Fruit fly (Drosophila melanogaster) whole organism, prepupa: Measurements from ENCODE around the gene CG31465.

Experiments used
- Blimp-1 ChIP-seq: fragments of 200-800 bp; sonication (Bioruptor generic); optimal IDR thresholded peaks from 3 replicates; lab custom pipeline; 2017; ENCODE audit warnings: missing biosample characterization, missing genetic modification characterization, mild to moderate bottlenecking, moderate library complexity, missing genetic modification reagents
- CG10631 ChIP-seq: fragments of 200-800 bp; sonication (Bioruptor generic); optimal IDR thresholded peaks from 2 replicates; lab custom pipeline; 2016; ENCODE audit warnings: missing biosample characterization, missing genetic modification characterization
- CG11762 ChIP-seq: fragments of 200-800 bp; sonication (Bioruptor generic); optimal IDR thresholded peaks from 3 replicates; lab custom pipeline; 2016; ENCODE audit warnings: missing biosample characterization, missing genetic modification characterization; ENCODE audit not compliant: insufficient read depth
- CG11902 ChIP-seq: fragments of 200-800 bp; sonication (Bioruptor generic); optimal IDR thresholded peaks from 3 replicates; lab custom pipeline; 2016; ENCODE audit warnings: missing biosample characterization, missing genetic modification characterization
- CG15336 ChIP-seq: fragments of 200-800 bp; sonication (Bioruptor generic); IDR thresholded peaks from 2 replicates; pipeline ENCODE4 v1.3.6; 2022; ENCODE audit warnings: missing biosample characterization, missing genetic modification characterization
- CG1621 ChIP-seq: fragments of 200-800 bp; sonication (Bioruptor generic); optimal IDR thresholded peaks from 3 replicates; lab custom pipeline; 2018; ENCODE audit warnings: missing biosample characterization, mild to moderate bottlenecking, missing genetic modification characterization
- CG16779 ChIP-seq: fragments of 200-800 bp; sonication (Bioruptor generic); optimal IDR thresholded peaks from 3 replicates; lab custom pipeline; 2017; ENCODE audit warnings: missing biosample characterization, mild to moderate bottlenecking, missing genetic modification characterization
- CG3032 ChIP-seq: fragments of 200-800 bp; optimal IDR thresholded peaks from 2 replicates; lab custom pipeline; 2019; ENCODE audit warnings: missing biosample characterization, mild to moderate bottlenecking, missing genetic modification characterization, moderate library complexity
- CG31627 ChIP-seq: fragments of 200-800 bp; sonication (Bioruptor generic); optimal IDR thresholded peaks from 3 replicates; lab custom pipeline; 2016; ENCODE audit warnings: missing biosample characterization, missing genetic modification characterization
- CG6792 ChIP-seq: fragments of 200-800 bp; sonication (Bioruptor generic); optimal IDR thresholded peaks from 3 replicates; lab custom pipeline; 2016; ENCODE audit warnings: missing biosample characterization, missing genetic modification characterization
- CG6808 ChIP-seq: fragments of 200-800 bp; sonication (Bioruptor generic); optimal IDR thresholded peaks from 3 replicates; lab custom pipeline; 2017; ENCODE audit warnings: missing biosample characterization, missing genetic modification characterization, mild to moderate bottlenecking, moderate library complexity, missing genetic modification reagents
- CG6854 ChIP-seq: fragments of 200-800 bp; sonication (Bioruptor generic); optimal IDR thresholded peaks from 2 replicates; lab custom pipeline; 2017; ENCODE audit warnings: missing biosample characterization, mild to moderate bottlenecking, missing genetic modification characterization
- CG7368 ChIP-seq: fragments of 200-800 bp; sonication (Bioruptor generic); optimal IDR thresholded peaks from 3 replicates; lab custom pipeline; 2016; ENCODE audit warnings: missing biosample characterization, missing genetic modification characterization
- CG8119 ChIP-seq: fragments of 200-800 bp; sonication (Bioruptor generic); IDR thresholded peaks from 3 replicates; pipeline ENCODE4 v1.3.6; 2022; ENCODE audit warnings: missing biosample characterization, missing genetic modification characterization
- CG8319 ChIP-seq: fragments of 200-800 bp; sonication (Bioruptor generic); optimal IDR thresholded peaks from 3 replicates; lab custom pipeline; 2016; ENCODE audit warnings: missing biosample characterization, missing genetic modification characterization
- CG8632 ChIP-seq: fragments of 200-800 bp; sonication (Bioruptor generic); optimal IDR thresholded peaks from 3 replicates; lab custom pipeline; 2016; ENCODE audit warnings: missing biosample characterization, missing genetic modification characterization
- CG9139 ChIP-seq: fragments of 200-800 bp; sonication (Bioruptor generic); optimal IDR thresholded peaks from 3 replicates; lab custom pipeline; 2017; ENCODE audit warnings: missing biosample characterization, mild to moderate bottlenecking, missing genetic modification characterization
- Eip75B ChIP-seq: fragments of 200-800 bp; sonication (Bioruptor generic); optimal IDR thresholded peaks from 3 replicates; lab custom pipeline; 2016; ENCODE audit warnings: missing biosample characterization, missing genetic modification characterization
- Eip78C ChIP-seq: fragments of 200-800 bp; sonication (Bioruptor generic); peaks from one replicate; lab custom pipeline; 2016; ENCODE audit warnings: missing biosample characterization, missing genetic modification characterization
- Ets21C ChIP-seq: fragments of 200-800 bp; sonication (Bioruptor generic); optimal IDR thresholded peaks from 3 replicates; lab custom pipeline; 2016; ENCODE audit warnings: missing biosample characterization, missing genetic modification characterization
- Ets96B ChIP-seq: fragments of 200-800 bp; optimal IDR thresholded peaks from 2 replicates; lab custom pipeline; 2019; ENCODE audit warnings: missing biosample characterization, mild to moderate bottlenecking, missing genetic modification characterization, moderate library complexity
- Gug ChIP-seq: fragments of 200-800 bp; sonication (Bioruptor generic); IDR thresholded peaks from 2 replicates; pipeline ENCODE4 v1.3.6; 2022; ENCODE audit warnings: missing biosample characterization, missing genetic modification characterization
- Hr38 ChIP-seq: sonication (Bioruptor generic); optimal IDR thresholded peaks from 2 replicates; lab custom pipeline; 2016; ENCODE audit warnings: missing biosample characterization, missing genetic modification characterization
- Hr39 ChIP-seq: fragments of 200-800 bp; sonication (Bioruptor generic); optimal IDR thresholded peaks from 2 replicates; lab custom pipeline; 2016; ENCODE audit warnings: missing biosample characterization, missing genetic modification characterization
- Hr4 ChIP-seq: fragments of 200-800 bp; sonication (Bioruptor generic); optimal IDR thresholded peaks from 3 replicates; lab custom pipeline; 2016; ENCODE audit warnings: missing biosample characterization, missing genetic modification characterization
- Lpt ChIP-seq: fragments of 200-800 bp; sonication (Bioruptor generic); optimal IDR thresholded peaks from 3 replicates; lab custom pipeline; 2016; ENCODE audit warnings: missing biosample characterization, missing genetic modification characterization
- OdsH ChIP-seq: fragments of 200-800 bp; sonication (Bioruptor generic); optimal IDR thresholded peaks from 3 replicates; lab custom pipeline; 2016; ENCODE audit warnings: missing biosample characterization, missing genetic modification characterization
- Smox ChIP-seq: fragments of 200-800 bp; sonication (Bioruptor generic); optimal IDR thresholded peaks from 3 replicates; lab custom pipeline; 2016; ENCODE audit warnings: missing biosample characterization, missing genetic modification characterization
- Sox102F ChIP-seq: fragments of 200-800 bp; sonication (Bioruptor generic); optimal IDR thresholded peaks from 2 replicates; lab custom pipeline; 2016; ENCODE audit warnings: missing biosample characterization, mild to moderate bottlenecking, missing genetic modification characterization
- Sox14 ChIP-seq: fragments of 200-800 bp; sonication (Bioruptor generic); optimal IDR thresholded peaks from 3 replicates; lab custom pipeline; 2016; ENCODE audit warnings: missing biosample characterization, missing genetic modification characterization
- Sox15 ChIP-seq: fragments of 200-800 bp; sonication (Bioruptor generic); optimal IDR thresholded peaks from 3 replicates; lab custom pipeline; 2016; ENCODE audit warnings: missing biosample characterization, missing genetic modification characterization
- acj6 ChIP-seq: fragments of 200-800 bp; sonication (Bioruptor generic); optimal IDR thresholded peaks from 3 replicates; lab custom pipeline; 2016; ENCODE audit warnings: missing biosample characterization, missing genetic modification characterization
- cyc ChIP-seq: fragments of 200-800 bp; sonication (Bioruptor generic); optimal IDR thresholded peaks from 3 replicates; lab custom pipeline; 2016; ENCODE audit warnings: missing biosample characterization, missing genetic modification characterization
- dac ChIP-seq: fragments of 200-800 bp; sonication (Bioruptor generic); optimal IDR thresholded peaks from 2 replicates; lab custom pipeline; 2017; ENCODE audit warnings: missing biosample characterization, mild to moderate bottlenecking, missing genetic modification characterization
- dsx ChIP-seq: fragments of 200-800 bp; optimal IDR thresholded peaks from 3 replicates; lab custom pipeline; 2019; ENCODE audit warnings: missing biosample characterization, mild to moderate bottlenecking, missing genetic modification characterization, moderate library complexity; ENCODE audit not compliant: poor library complexity, severe bottlenecking
- eg ChIP-seq: fragments of 200-800 bp; sonication (Bioruptor generic); IDR thresholded peaks from 3 replicates; pipeline ENCODE4 v1.3.6; 2022; ENCODE audit warnings: missing biosample characterization, missing genetic modification characterization
- esn ChIP-seq: fragments of 200-800 bp; sonication (Bioruptor generic); optimal IDR thresholded peaks from 2 replicates; lab custom pipeline; 2016; ENCODE audit warnings: missing biosample characterization, mild to moderate bottlenecking, missing genetic modification characterization, moderate library complexity
- fd85E ChIP-seq: fragments of 200-800 bp; sonication (Bioruptor generic); optimal IDR thresholded peaks from 3 replicates; lab custom pipeline; 2016; ENCODE audit warnings: missing biosample characterization, missing genetic modification characterization
- fkh ChIP-seq: fragments of 200-800 bp; sonication (Bioruptor generic); optimal IDR thresholded peaks from 3 replicates; lab custom pipeline; 2017; ENCODE audit warnings: missing biosample characterization, mild to moderate bottlenecking, missing genetic modification characterization, moderate library complexity
- lz ChIP-seq: fragments of 200-800 bp; sonication (Bioruptor generic); optimal IDR thresholded peaks from 3 replicates; lab custom pipeline; 2016; ENCODE audit warnings: missing biosample characterization, missing genetic modification characterization
- net ChIP-seq: fragments of 200-800 bp; sonication (Bioruptor generic); optimal IDR thresholded peaks from 3 replicates; lab custom pipeline; 2016; ENCODE audit warnings: missing biosample characterization, missing genetic modification characterization
- salr ChIP-seq, 2 experiments: fragments of 200-800 bp; sonication (Bioruptor generic); optimal IDR thresholded peaks; 3 replicates each; lab custom pipeline; 2016 to 2018; ENCODE audit warnings: missing biosample characterization in 2 of 2, missing genetic modification characterization in 2 of 2, mild to moderate bottlenecking in 1 of 2
- ss ChIP-seq, 2 experiments: fragments of 200-800 bp; sonication (Bioruptor generic); optimal IDR thresholded peaks; 2 replicates in 1 of 2; 3 replicates in 1 of 2; lab custom pipeline; 2017 to 2018; ENCODE audit warnings: mild to moderate bottlenecking in 2 of 2, missing biosample characterization in 2 of 2, missing genetic modification characterization in 2 of 2, moderate library complexity in 1 of 2
- topi ChIP-seq: fragments of 200-800 bp; sonication (Bioruptor generic); optimal IDR thresholded peaks from 3 replicates; lab custom pipeline; 2016; ENCODE audit warnings: missing biosample characterization, missing genetic modification characterization
- vri ChIP-seq: fragments of 200-800 bp; sonication (Bioruptor generic); optimal IDR thresholded peaks from 3 replicates; lab custom pipeline; 2016; ENCODE audit warnings: missing biosample characterization, mild to moderate bottlenecking, missing genetic modification characterization

The CG31465 gene

dm6 chr3R:21897565-21897964 is 17.0 kb downstream of the CG31465 start (continued):
- TF ChIP-seq CG8119 (GFP tag; lab: Robert Waterston, UW) (peak; percentile 97), lz (GFP tag; lab: Kevin White, UChicago) (peak; percentile 90), fkh (GFP tag; lab: Kevin White, UChicago) (no peak), Hr39 (GFP tag; lab: Kevin White, UChicago) (peak; percentile 87), CG11902 (GFP tag; lab: Kevin White, UChicago) (peak; percentile 81), CG6808 (GFP tag; lab: Kevin White, UChicago) (peak; percentile 96), OdsH (GFP tag; lab: Kevin White, UChicago) (peak; percentile 95), topi (GFP tag; lab: Kevin White, UChicago) (peak; percentile 88), CG31627 (GFP tag; lab: Kevin White, UChicago) (peak; percentile 87), salr (GFP tag; optimal IDR thresholded peaks at IDR 0.05; lab: Kevin White, UChicago) (peak; percentile 93), Sox15 (GFP tag; lab: Kevin White, UChicago) (peak; percentile 81), Eip78C (peak; percentile 98), esn (peak; percentile 91), Hr4 (GFP tag; lab: Kevin White, UChicago) (peak; percentile 94), CG16779 (tag; lab: Kevin White, UChicago) (peak; percentile 90), CG11762 (GFP tag; lab: Kevin White, UChicago) (peak; percentile 90), CG6792 (peak; percentile 93), dac (GFP tag; lab: Kevin White, UChicago) (peak; percentile 90), Gug (GFP tag; lab: Robert Waterston, UW) (peak; percentile 94), CG7368 (GFP tag; lab: Kevin White, UChicago) (peak; percentile 88), ss (GFP tag; optimal IDR thresholded peaks at IDR 0.05; lab: Kevin White, UChicago) (peak; percentile 95 to 97), Eip75B (peak; percentile 95), CG8632 (GFP tag; lab: Kevin White, UChicago) (peak; percentile 84), acj6 (GFP tag; lab: Kevin White, UChicago) (peak; percentile 96), Sox14 (GFP tag; lab: Kevin White, UChicago) (peak; percentile 95)

- TF ChIP-seq CG3032 (tag; lab: Kevin White, UChicago) (no peak), CG11762 (GFP tag; lab: Kevin White, UChicago) (no peak), CG6792 (no peak), Sox15 (GFP tag; lab: Kevin White, UChicago) (no peak), CG15336 (no peak), Smox (no peak), CG9139 (GFP tag; lab: Kevin White, UChicago) (no peak), CG1621 (tag; lab: Kevin White, UChicago) (no peak), CG10631 (GFP tag; lab: Kevin White, UChicago) (no peak), fd85E (GFP tag; lab: Kevin White, UChicago) (no peak), Ets96B (tag; lab: Kevin White, UChicago) (no peak)
- TF ChIP-seq, all 60 proteins: peak for 0
These were observed 18.1 kb downstream of the CG31465 start for dm6 chr3R:21898758-21899157.

- TF ChIP-seq Sox102F (GFP tag; lab: Kevin White, UChicago): peak; percentile 37
- TF ChIP-seq CG3032 (tag; lab: Kevin White, UChicago): peak; percentile 88
- peak; percentile 45 for TF ChIP-seq CG7368 (GFP tag; lab: Kevin White, UChicago)
- TF ChIP-seq topi (GFP tag; lab: Kevin White, UChicago): peak; percentile 70
- peak; percentile 17 for TF ChIP-seq CG6854 (GFP tag; lab: Kevin White, UChicago)
- no peak for TF ChIP-seq vri (GFP tag; lab: Kevin White, UChicago)
- peak; percentile 80 for TF ChIP-seq dsx
- TF ChIP-seq Hr39 (GFP tag; lab: Kevin White, UChicago): peak; percentile 44
- TF ChIP-seq Ets96B (tag; lab: Kevin White, UChicago): peak; percentile 76
- TF ChIP-seq net: peak; percentile 50
- TF ChIP-seq Ets21C: no peak
- TF ChIP-seq CG8319: peak; percentile 61
- peak; percentile 92 for TF ChIP-seq Eip78C
- peak; percentile 59 for TF ChIP-seq Sox14 (GFP tag; lab: Kevin White, UChicago)
- TF ChIP-seq cyc: peak; percentile 60
- peak; percentile 61 for TF ChIP-seq CG15336
- peak; percentile 60 for TF ChIP-seq CG6792
- peak; percentile 35 for TF ChIP-seq CG11902 (GFP tag; lab: Kevin White, UChicago)
- peak; percentile 54 for TF ChIP-seq Hr4 (GFP tag; lab: Kevin White, UChicago)
- no peak for TF ChIP-seq Blimp-1
- TF ChIP-seq CG11762 (GFP tag; lab: Kevin White, UChicago): peak; percentile 51
- TF ChIP-seq ss (GFP tag; optimal IDR thresholded peaks at IDR 0.05; lab: Kevin White, UChicago): peak; percentile 66 to 74
- peak; percentile 34; the same call in 1 of the 3 replicates for TF ChIP-seq eg (GFP tag; lab: Robert Waterston, UW)
- TF ChIP-seq Hr38 (GFP tag; lab: Kevin White, UChicago): no peak
- peak; percentile 57 for TF ChIP-seq acj6 (GFP tag; lab: Kevin White, UChicago)
- TF ChIP-seq Lpt: peak; percentile 50
These were observed 18.6 kb downstream of the CG31465 start for dm6 chr3R:21899170-21899575.
